Fruit fly (Drosophila melanogaster): ENCODE results near the gene CG5412.

The CG5412 gene

DNA sequence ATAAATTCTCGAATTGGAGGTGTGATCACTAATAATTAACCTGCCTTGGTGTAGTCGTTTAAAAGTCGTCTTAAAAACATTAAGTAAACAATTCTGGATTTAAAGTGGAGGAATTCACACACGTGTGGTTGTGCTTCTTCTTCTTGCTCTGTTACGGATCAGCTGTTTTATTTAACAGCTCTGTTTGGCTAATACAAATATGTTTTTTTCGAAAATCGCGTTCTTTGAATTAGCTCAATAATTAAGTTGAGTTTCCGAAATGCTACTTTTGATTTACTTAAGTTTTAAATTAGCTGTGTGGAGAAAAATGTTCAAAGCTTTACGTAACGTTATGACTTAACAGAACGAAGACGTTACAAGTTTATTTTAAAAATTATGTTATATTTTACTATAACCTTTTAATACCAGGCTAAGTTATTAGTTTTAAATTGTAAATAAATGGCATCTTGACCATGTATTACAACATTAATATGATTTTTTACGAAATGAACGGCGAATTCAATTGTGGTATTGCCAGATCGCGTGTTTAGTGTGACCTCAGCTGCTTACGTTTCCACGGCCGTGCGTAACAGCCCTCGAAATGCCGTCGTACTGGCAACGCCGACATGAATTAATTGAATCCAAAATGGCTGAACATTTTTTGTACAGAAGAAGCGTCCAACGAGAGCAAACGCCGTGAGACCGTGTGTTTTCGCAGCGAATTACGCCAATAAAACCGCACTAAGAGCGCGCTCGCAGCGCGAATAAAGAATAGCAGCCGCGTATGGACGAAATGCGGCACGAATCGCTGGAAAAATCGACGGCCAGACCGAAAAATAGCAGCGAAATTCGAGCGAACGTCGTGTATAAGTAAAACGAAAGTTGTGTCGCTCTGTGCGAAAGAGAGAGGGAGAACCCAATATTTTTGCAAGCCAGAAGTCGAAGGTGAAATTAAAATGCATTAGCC lies 15.9 kb downstream of the CG5412 start, which contains the start of the genes Pus1 and bon (continued):
- TF ChIP-seq nom (GFP tag; optimal IDR thresholded peaks at IDR 0.05) (no peak), cg (GFP tag; optimal IDR thresholded peaks at IDR 0.05) (peak; percentile 86), Hr78 (GFP tag; optimal IDR thresholded peaks at IDR 0.05) (no peak), caup (GFP tag; optimal IDR thresholded peaks at IDR 0.05; ENCODE audit: severe bottlenecking) (no peak), ab (GFP tag; optimal IDR thresholded peaks at IDR 0.05) (no peak), Rfx (GFP tag; IDR thresholded peaks at IDR 0.05) (peak; percentile 43), CG6813 (GFP tag; optimal IDR thresholded peaks at IDR 0.05) (no peak), CG13624 (GFP tag; optimal IDR thresholded peaks at IDR 0.05) (peak; percentile 8), hth (optimal IDR thresholded peaks at IDR 0.05) (no peak), Sox100B (GFP tag; optimal IDR thresholded peaks at IDR 0.05) (no peak), Hmr (GFP tag; optimal IDR thresholded peaks at IDR 0.05) (peak; percentile 15), pnt (GFP tag; optimal IDR thresholded peaks at IDR 0.05) (no peak), vnd (GFP tag; IDR thresholded peaks at IDR 0.05; ENCODE audit: partially characterized antibody) (no peak), CG6272 (GFP tag; IDR thresholded peaks at IDR 0.05) (no peak), HmgD (GFP tag; optimal IDR thresholded peaks at IDR 0.05) (no peak), H2.0 (GFP tag; IDR thresholded peaks at IDR 0.05) (no peak), org-1 (GFP tag; optimal IDR thresholded peaks at IDR 0.05) (no peak), CG12155 (GFP tag; optimal IDR thresholded peaks at IDR 0.05) (peak; percentile 52), CG9932 (GFP tag; IDR thresholded peaks at IDR 0.05) (peak; percentile 54), ranshi (GFP tag; IDR thresholded peaks at IDR 0.05) (no peak), danr (GFP tag; IDR thresholded peaks at IDR 0.05) (no peak), CG18599 (GFP tag; optimal IDR thresholded peaks at IDR 0.05) (no peak), chn (GFP tag; optimal IDR thresholded peaks at IDR 0.05) (peak; percentile 5), CG31441 (GFP tag; IDR thresholded peaks at IDR 0.05) (0 out of 2 replicates have a peak, but pooled peaks have one; percentile 21), CG11093 (GFP tag; IDR thresholded peaks at IDR 0.05) (no peak), CG7786 (GFP tag; optimal IDR thresholded peaks at IDR 0.05) (no peak), CG15011 (GFP tag; optimal IDR thresholded peaks at IDR 0.05) (no peak), CG8290 (GFP tag; optimal IDR thresholded peaks at IDR 0.05) (no peak), CG8290 (tag; optimal IDR thresholded peaks at IDR 0.05) (peak in 1 of 2 experiments; percentile 67), sens (GFP tag) (peak; percentile 89), tap (tag; optimal IDR thresholded peaks at IDR 0.05) (no peak), CG8765 (GFP tag; IDR thresholded peaks at IDR 0.05) (no peak), CG4707 (GFP tag; optimal IDR thresholded peaks at IDR 0.05) (no peak), Hey (tag; optimal IDR thresholded peaks at IDR 0.05) (no peak), Ets65A (GFP tag) (peak; percentile 51), scrt (GFP tag; optimal IDR thresholded peaks at IDR 0.05) (no peak), CG5953 (GFP tag; IDR thresholded peaks at IDR 0.05) (0 out of 2 replicates have a peak, but pooled peaks have one; percentile 26), CG4424 (GFP tag; optimal IDR thresholded peaks at IDR 0.05) (no peak), lov (optimal IDR thresholded peaks at IDR 0.05) (no peak), lov (GFP tag; IDR thresholded peaks at IDR 0.05) (no peak), Atf3 (GFP tag; optimal IDR thresholded peaks at IDR 0.05) (peak; percentile 17), slbo (GFP tag; IDR thresholded peaks at IDR 0.05) (peak; percentile 52; the same call in 1 of the 2 replicates), CG16863 (GFP tag; optimal IDR thresholded peaks at IDR 0.05) (no peak), CG12744 (GFP tag; optimal IDR thresholded peaks at IDR 0.05) (no peak), CG8924 (tag; optimal IDR thresholded peaks at IDR 0.05) (peak; percentile 36), Ets97D (GFP tag; optimal IDR thresholded peaks at IDR 0.05) (peak; percentile 83), seq (GFP tag; IDR thresholded peaks at IDR 0.05) (no peak; the same call in 1 of the 2 replicates), ro (GFP tag; IDR thresholded peaks at IDR 0.05) (no peak), Bteb2 (GFP tag; optimal IDR thresholded peaks at IDR 0.05) (no peak), CG14050 (GFP tag; IDR thresholded peaks at IDR 0.05) (no peak)

Data from whole organism, embryonic.